Worm (Caenorhabditis elegans) whole organism, L4/young adult: ENCODE data around the gene grl-25.
"Not testable (repeated sequence)": the region's sequence is repeated elsewhere in the genome, so short reads cannot be mapped to it uniquely, and the experiment has no call there.

ENCODE experiments used
- W03F9.2 ChIP-seq: fragments of 150-350 bp; optimal IDR thresholded peaks from 2 replicates; lab custom pipeline; 2014; ENCODE audit warnings: missing biosample characterization, missing genetic modification characterization
- dao-5 ChIP-seq: sonication (generic microtip); optimal IDR thresholded peaks from 2 replicates; lab custom pipeline; 2016; ENCODE audit warnings: missing genotype, missing genetic modification characterization, moderate library complexity, missing compliant biosample characterization
- him-1 ChIP-seq: sonication (generic microtip); optimal IDR thresholded peaks from 2 replicates; lab custom pipeline; 2016; ENCODE audit warnings: missing genotype, missing genetic modification reagents, missing genetic modification characterization, missing compliant biosample characterization

The grl-25 gene

DNA sequence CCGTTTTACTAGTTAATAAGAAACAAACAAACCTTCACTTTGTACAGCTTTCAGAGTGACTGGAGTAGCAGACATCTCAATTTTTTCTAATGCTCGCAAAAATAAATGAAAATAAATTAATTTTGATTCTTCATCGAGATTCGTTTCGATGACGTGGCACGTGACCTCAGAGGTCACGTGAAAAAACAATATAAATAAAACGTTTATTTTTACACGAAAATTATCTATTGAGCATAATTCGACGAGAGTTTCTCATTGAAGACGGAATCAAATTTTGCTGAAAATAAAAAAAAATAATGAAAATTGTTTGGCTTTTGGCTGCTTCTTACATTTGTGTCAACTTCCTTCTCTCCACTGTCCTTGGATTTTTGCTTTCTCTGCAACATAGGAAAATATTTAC, 39.8 kb downstream of the grl-25 start, which contains the start of gene rpn-6.2:
Gene rpn-6.2, minus strand, starts transcription at position 101 of the 400 bp plus-strand sequence.
- no peak for TF ChIP-seq W03F9.2 (tag; lab: Kevin White, UChicago)
- no peak for TF ChIP-seq him-1
- no peak for TF ChIP-seq dao-5 (tag; lab: Kevin White, UChicago)

DNA sequence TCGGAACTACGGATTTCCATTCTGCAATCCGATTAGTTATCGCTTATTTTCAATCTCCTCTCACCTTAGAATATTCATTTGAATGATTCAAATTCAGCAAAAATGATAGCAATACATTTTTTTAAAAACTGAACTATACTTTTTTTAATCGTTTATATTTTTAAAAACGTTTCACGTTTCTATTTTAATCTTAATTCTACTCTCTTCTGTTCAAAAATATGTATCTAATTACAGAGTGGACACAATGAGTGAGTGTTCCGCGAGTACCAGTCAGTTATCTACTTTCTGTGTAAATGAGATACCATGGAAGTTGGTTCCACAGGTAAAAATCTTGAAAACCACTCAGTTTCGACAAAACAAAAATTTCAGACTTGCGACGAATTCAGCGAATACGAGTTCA, 40.5 kb downstream of the grl-25 start, which contains the start of the genes F59B2.15 and zif-1:
Gene F59B2.15, minus strand, starts transcription at position 101 of the 400 bp plus-strand sequence.
Gene zif-1, plus strand, starts transcription at position 235 of the 400 bp plus-strand sequence.
- TF ChIP-seq him-1 (no peak), W03F9.2 (tag; lab: Kevin White, UChicago) (no peak), dao-5 (tag; lab: Kevin White, UChicago) (no peak)

DNA sequence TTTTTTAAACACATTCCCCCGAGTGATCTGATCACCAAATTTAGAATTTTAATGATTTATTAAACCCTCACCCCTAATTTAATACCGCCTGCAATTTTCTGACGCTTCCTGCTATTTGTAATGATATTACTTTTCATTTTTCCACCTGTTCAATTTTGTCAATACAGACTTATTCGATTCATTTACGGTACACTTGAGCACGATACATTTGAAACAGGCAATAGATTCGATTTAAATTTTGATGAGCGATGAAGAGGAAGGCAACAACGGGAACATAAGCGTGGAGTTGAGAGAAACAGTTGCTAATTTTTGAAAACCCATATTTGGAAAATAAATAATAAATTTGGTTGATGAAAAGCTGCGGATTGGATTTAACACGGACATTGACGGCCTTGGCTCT, 42.6 kb downstream of the grl-25 start:
- TF ChIP-seq W03F9.2 (tag; lab: Kevin White, UChicago) (no peak), dao-5 (tag; lab: Kevin White, UChicago) (no peak), him-1 (no peak)

DNA sequence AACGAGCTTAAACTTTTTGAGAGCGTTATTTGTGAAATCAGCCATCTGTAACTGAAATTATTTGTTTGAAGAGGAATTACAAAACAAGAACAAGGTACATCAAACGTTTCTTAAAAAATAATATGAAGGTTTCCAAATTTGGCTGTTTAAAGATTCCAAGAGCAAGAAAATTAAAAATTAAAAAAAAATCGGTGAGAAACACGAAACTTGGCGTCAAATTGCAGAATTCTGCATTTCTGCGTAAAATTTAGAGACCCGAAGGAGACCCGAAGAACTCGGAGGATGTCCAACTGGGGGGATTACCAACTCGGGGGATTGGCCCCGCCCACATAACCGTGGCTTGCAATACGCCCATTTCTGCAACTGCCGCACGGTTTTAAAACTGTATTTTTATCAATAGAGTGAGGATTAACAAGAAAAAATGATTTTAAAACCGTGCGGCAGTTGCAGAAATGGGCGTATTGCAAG, 43.8 kb downstream of the grl-25 start, which contains the start of gene rab-6.1:
Gene rab-6.1, minus strand, starts transcription at position 51 of the 468 bp plus-strand sequence.
- not testable (repeated sequence) for TF ChIP-seq dao-5 (tag; lab: Kevin White, UChicago); him-1; W03F9.2 (tag; lab: Kevin White, UChicago)

DNA sequence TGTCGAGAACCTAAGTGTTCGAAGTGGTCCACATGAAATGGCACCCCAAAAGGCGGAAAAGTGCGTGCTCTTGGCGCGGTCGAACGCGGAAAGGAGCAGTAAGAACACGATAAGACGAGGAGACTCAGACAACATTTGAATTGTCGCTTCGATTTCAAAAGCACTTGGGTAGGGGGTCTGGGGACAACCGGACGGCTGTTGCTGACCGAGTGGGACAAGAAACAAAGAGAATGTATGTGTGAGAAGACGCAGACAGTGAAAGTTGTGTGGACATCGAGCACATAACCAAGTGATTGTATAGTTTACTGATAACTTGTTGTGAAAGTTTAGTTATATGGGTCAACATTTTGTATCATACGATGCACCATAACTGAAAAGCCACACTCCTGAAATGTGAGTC, 45.1 kb downstream of the grl-25 start:
- TF ChIP-seq him-1 (no peak), W03F9.2 (tag; lab: Kevin White, UChicago) (no peak), dao-5 (tag; lab: Kevin White, UChicago) (no peak)

DNA sequence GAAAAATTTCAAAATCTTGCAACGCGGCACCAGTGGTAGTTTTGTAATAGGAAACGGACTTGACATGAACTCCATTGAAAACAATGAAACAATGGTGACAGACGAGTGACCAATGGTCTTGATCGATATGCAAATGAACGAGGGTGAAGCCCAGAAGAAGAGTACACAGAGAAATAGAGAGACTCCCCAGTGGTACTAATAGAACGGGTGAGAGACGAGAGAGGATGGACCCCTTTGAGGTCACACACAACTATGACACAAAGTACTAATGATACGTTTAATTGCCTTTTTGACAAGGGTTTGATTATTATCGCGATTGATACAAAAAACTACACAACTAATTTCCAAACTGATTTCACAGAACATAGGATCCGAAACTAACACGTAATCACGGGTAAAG, 48.0 kb downstream of the grl-25 start, which contains the start of gene F59B2.8:
Gene F59B2.8, minus strand, starts transcription at position 151 of the 400 bp plus-strand sequence.
- TF ChIP-seq him-1 (no peak), dao-5 (tag; lab: Kevin White, UChicago) (no peak), W03F9.2 (tag; lab: Kevin White, UChicago) (no peak)

DNA sequence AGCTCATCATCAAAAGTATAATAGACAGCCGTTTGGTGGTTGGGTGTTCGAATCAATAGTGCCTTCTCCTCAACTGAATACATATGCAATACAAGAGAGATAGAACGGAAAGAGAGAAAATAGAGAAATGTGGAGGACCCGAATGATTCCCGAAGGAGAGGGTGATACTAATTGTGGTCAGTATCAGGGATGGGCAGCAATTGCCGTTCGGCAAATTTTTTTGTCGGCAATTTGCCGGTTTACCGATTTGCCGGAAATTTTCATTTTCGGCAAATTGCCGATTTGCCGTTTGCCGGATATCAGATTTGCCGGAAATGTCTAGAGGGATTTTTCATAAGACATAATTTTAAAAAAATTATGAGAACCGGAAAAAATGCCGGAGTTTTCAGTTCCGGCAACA, 50.2 kb downstream of the grl-25 start, which contains the start of gene F59B2.9:
Gene F59B2.9, minus strand, starts transcription at position 101 of the 400 bp plus-strand sequence.
- TF ChIP-seq dao-5 (tag; lab: Kevin White, UChicago): no peak
- no peak for TF ChIP-seq him-1
- no peak for TF ChIP-seq W03F9.2 (tag; lab: Kevin White, UChicago)
